Worm (Caenorhabditis elegans): ENCODE results near the gene Y39A1A.2.

DNA sequence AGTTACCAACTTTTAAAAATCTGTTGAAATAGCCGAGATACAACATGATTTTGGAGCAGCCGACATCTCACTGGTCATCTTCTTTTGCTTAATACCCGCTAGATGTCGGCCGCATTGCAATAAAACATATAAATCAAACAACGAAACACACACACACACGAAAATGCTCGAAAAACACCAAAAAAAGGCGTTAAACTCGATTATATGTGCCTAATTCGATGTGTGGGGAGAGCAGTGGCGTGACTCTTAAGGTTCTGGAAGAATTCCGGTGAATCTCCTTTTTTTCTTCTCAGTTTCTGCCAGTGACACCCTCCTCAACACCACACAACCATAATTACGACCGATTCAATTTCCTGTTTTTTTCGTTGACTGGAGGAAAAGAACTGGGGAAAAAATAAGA, 23.2 kb downstream of the Y39A1A.2 start:
- TF ChIP-seq tra-1 (GFP tag; IDR thresholded peaks at IDR 0.05): no peak
- no peak for TF ChIP-seq nhr-77 (tag; optimal IDR thresholded peaks at IDR 0.05)
- no peak for TF ChIP-seq snpc-1.2 (GFP tag; IDR thresholded peaks at IDR 0.05)
- TF ChIP-seq nhr-6 (tag; optimal IDR thresholded peaks at IDR 0.05): no peak
- TF ChIP-seq mdl-1 (tag; optimal IDR thresholded peaks at IDR 0.05): no peak
- no peak for TF ChIP-seq dve-1 (tag; optimal IDR thresholded peaks at IDR 0.05; ENCODE audit: insufficient read depth)
- TF ChIP-seq egl-27 (tag; optimal IDR thresholded peaks at IDR 0.05): no peak
- TF ChIP-seq ZK546.5 (tag; optimal IDR thresholded peaks at IDR 0.05): no peak
- no peak for TF ChIP-seq nhr-237 (tag; optimal IDR thresholded peaks at IDR 0.05)
